Worm (Caenorhabditis elegans): ENCODE data around the gene Y53G8AR.8.

- TF ChIP-seq W03F9.2 (tag; optimal IDR thresholded peaks at IDR 0.05) (no peak), dao-5 (tag; optimal IDR thresholded peaks at IDR 0.05) (no peak), him-1 (tag; optimal IDR thresholded peaks at IDR 0.05) (no peak)
These were observed 12.2 kb upstream of the Y53G8AR.8 start for ce11 chrIII:3306322-3306721.

Data from whole organism, L4/young adult.